Fruit fly (Drosophila melanogaster): Measurements from ENCODE around the gene lili.
A peak's percentile ranks its signal among the peaks of the same experiment; 100 is the strongest.

lili gene

DNA sequence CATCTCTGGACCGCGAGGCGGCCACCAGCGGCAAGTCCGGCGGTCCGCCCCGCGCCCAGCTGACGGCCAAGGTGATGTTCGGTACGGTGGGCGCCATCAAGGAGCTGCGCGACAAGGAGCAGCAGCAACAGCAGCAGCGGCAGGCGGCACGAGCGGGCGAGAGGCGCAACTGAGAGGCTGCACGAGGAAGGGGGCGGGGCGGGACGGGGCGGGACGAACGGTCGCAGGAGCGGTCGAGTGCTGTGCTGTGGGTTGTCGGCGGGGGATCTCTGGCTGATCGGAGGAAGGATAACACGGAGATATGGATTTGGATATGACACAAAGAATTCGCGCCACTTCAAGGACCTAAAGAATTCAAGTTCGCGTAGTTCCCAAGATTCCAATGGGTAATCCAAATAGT is 44.2 kb downstream of the lili start:
- TF ChIP-seq Rel (GFP tag; optimal IDR thresholded peaks at IDR 0.05) (no peak), Rel (tag; optimal IDR thresholded peaks at IDR 0.05) (no peak), foxo (GFP tag; optimal IDR thresholded peaks at IDR 0.05) (no peak), CG9705 (GFP tag; optimal IDR thresholded peaks at IDR 0.05) (no peak), Dfd (GFP tag; optimal IDR thresholded peaks at IDR 0.05) (peak; percentile 82)

dm6 chr3R:24768538-24769401 is 45.0 kb downstream of the lili start, which contains the start of gene CG13631:
Gene CG13631, plus strand, starts transcription at chr3R:24769351.
- TF ChIP-seq Hnf4 (GFP tag; optimal IDR thresholded peaks at IDR 0.05) (peak; percentile 94), pan (optimal IDR thresholded peaks at IDR 0.05) (no peak), N (GFP tag; optimal IDR thresholded peaks at IDR 0.05) (no peak), jim (GFP tag; optimal IDR thresholded peaks at IDR 0.05) (no peak), HLH106 (tag; optimal IDR thresholded peaks at IDR 0.05) (peak; percentile 97), psq (GFP tag; optimal IDR thresholded peaks at IDR 0.05) (peak; percentile 93), CG9705 (GFP tag; optimal IDR thresholded peaks at IDR 0.05) (peak; percentile 87), sv (GFP tag; optimal IDR thresholded peaks at IDR 0.05) (peak; percentile 92), h (GFP tag; optimal IDR thresholded peaks at IDR 0.05) (peak; percentile 97), woc (GFP tag; optimal IDR thresholded peaks at IDR 0.05) (peak; percentile 90), fru (GFP tag; optimal IDR thresholded peaks at IDR 0.05) (peak; percentile 98), CrebA (GFP tag; optimal IDR thresholded peaks at IDR 0.05; ENCODE audit: borderline replicate concordance) (peak; percentile 49), Rel (GFP tag; optimal IDR thresholded peaks at IDR 0.05) (peak; percentile 56), Rel (tag; optimal IDR thresholded peaks at IDR 0.05) (peak; percentile 59), Mio (GFP tag; optimal IDR thresholded peaks at IDR 0.05) (peak; percentile 76), foxo (GFP tag; optimal IDR thresholded peaks at IDR 0.05) (peak; percentile 65 to 98), OdsH (GFP tag; optimal IDR thresholded peaks at IDR 0.05) (peak; percentile 97), br (GFP tag; optimal IDR thresholded peaks at IDR 0.05) (peak; percentile 97), usp (GFP tag; optimal IDR thresholded peaks at IDR 0.05) (no peak), Hr78 (GFP tag; optimal IDR thresholded peaks at IDR 0.05) (no peak), GATAd (GFP tag; optimal IDR thresholded peaks at IDR 0.05) (peak; percentile 73), Myc (optimal IDR thresholded peaks at IDR 0.05) (no peak), brk (GFP tag; optimal IDR thresholded peaks at IDR 0.05) (peak; percentile 87), Jra (GFP tag; optimal IDR thresholded peaks at IDR 0.05) (peak; percentile 92), Vsx2 (GFP tag; optimal IDR thresholded peaks at IDR 0.05; ENCODE audit: partially characterized antibody) (no peak), lola (GFP tag; optimal IDR thresholded peaks at IDR 0.05) (no peak), dmrt93B (GFP tag; optimal IDR thresholded peaks at IDR 0.05) (peak; percentile 96), Dif (GFP tag; optimal IDR thresholded peaks at IDR 0.05; ENCODE audit: partially characterized antibody) (peak; percentile 53), ey (GFP tag; optimal IDR thresholded peaks at IDR 0.05) (peak; percentile 98), dl (GFP tag; optimal IDR thresholded peaks at IDR 0.05; ENCODE audit: insufficient read depth in 1 of 2, partially characterized antibody in 2 of 2) (peak; percentile 30 to 81), Hr83 (GFP tag; optimal IDR thresholded peaks at IDR 0.05; ENCODE audit: poor library complexity, severe bottlenecking) (peak; percentile 76), sage (GFP tag; optimal IDR thresholded peaks at IDR 0.05) (peak; percentile 77), tai (GFP tag; optimal IDR thresholded peaks at IDR 0.05) (peak; percentile 91), CG32264 (GFP tag; optimal IDR thresholded peaks at IDR 0.05) (peak; percentile 86), Sp1 (GFP tag; optimal IDR thresholded peaks at IDR 0.05) (peak; percentile 92), rgr (GFP tag; optimal IDR thresholded peaks at IDR 0.05) (peak; percentile 97), Abd-B (GFP tag; optimal IDR thresholded peaks at IDR 0.05) (no peak), dsf (GFP tag; optimal IDR thresholded peaks at IDR 0.05; ENCODE audit: borderline replicate concordance) (peak; percentile 75), Dfd (GFP tag; optimal IDR thresholded peaks at IDR 0.05) (peak; percentile 52)
